Fruit fly (Drosophila melanogaster) whole organism, adult: ENCODE measurements around the gene CG10154.

Source experiments
- CG11617 ChIP-seq: fragments of 200-800 bp; sonication (Bioruptor generic); optimal IDR thresholded peaks from 2 replicates; lab custom pipeline; 2017; ENCODE audit warnings: mild to moderate bottlenecking, missing biosample characterization, missing genetic modification reagents, missing genetic modification characterization
- CG12768 ChIP-seq: fragments of 200-800 bp; sonication (Bioruptor generic); optimal IDR thresholded peaks from 2 replicates; lab custom pipeline; 2017; ENCODE audit warnings: missing biosample characterization, missing genetic modification characterization, mild to moderate bottlenecking, moderate library complexity, missing genetic modification reagents
- CG14711 ChIP-seq: fragments of 200-800 bp; sonication (Bioruptor generic); optimal IDR thresholded peaks from 2 replicates; lab custom pipeline; 2018; ENCODE audit warnings: missing biosample characterization, mild to moderate bottlenecking, missing genetic modification characterization, moderate library complexity
- CG1620 ChIP-seq: fragments of 200-800 bp; sonication (Bioruptor generic); optimal IDR thresholded peaks from 2 replicates; lab custom pipeline; 2016; ENCODE audit warnings: missing biosample characterization, missing genetic modification characterization
- CG33017 ChIP-seq: fragments of 200-800 bp; sonication (Bioruptor generic); optimal IDR thresholded peaks from 2 replicates; lab custom pipeline; 2018; ENCODE audit warnings: missing biosample characterization, mild to moderate bottlenecking, missing genetic modification characterization, moderate library complexity
- CG5204 ChIP-seq: fragments of 200-800 bp; sonication (Bioruptor generic); optimal IDR thresholded peaks from 2 replicates; lab custom pipeline; 2016; ENCODE audit warnings: missing biosample characterization, missing genetic modification characterization
- CG7045 ChIP-seq: fragments of 200-800 bp; sonication (Bioruptor generic); optimal IDR thresholded peaks from 2 replicates; lab custom pipeline; 2017; ENCODE audit warnings: missing biosample characterization, mild to moderate bottlenecking, missing genetic modification characterization
- CG7101 ChIP-seq: fragments of 200-800 bp; sonication (Bioruptor generic); optimal IDR thresholded peaks from 2 replicates; lab custom pipeline; 2018; ENCODE audit warnings: missing biosample characterization, mild to moderate bottlenecking, missing genetic modification characterization, moderate library complexity
- Clk ChIP-seq: fragments of 200-800 bp; sonication (Bioruptor generic); optimal IDR thresholded peaks from 2 replicates; lab custom pipeline; 2017; ENCODE audit warnings: missing biosample characterization, missing genetic modification characterization
- Crg-1 ChIP-seq: fragments of 200-800 bp; sonication (Bioruptor generic); optimal IDR thresholded peaks from 2 replicates; lab custom pipeline; 2016; ENCODE audit warnings: missing biosample characterization, missing genetic modification characterization
- Hr96 ChIP-seq: fragments of 200-800 bp; sonication (Bioruptor generic); optimal IDR thresholded peaks from 2 replicates; lab custom pipeline; 2016; ENCODE audit warnings: missing biosample characterization, missing genetic modification characterization
- Mnt ChIP-seq: fragments of 200-800 bp; sonication (Bioruptor generic); optimal IDR thresholded peaks from 2 replicates; lab custom pipeline; 2016; ENCODE audit warnings: missing biosample characterization, mild to moderate bottlenecking, missing genetic modification characterization
- bab1 ChIP-seq: fragments of 200-800 bp; sonication (Bioruptor generic); optimal IDR thresholded peaks from 3 replicates; lab custom pipeline; 2019; ENCODE audit warnings: missing biosample characterization, mild to moderate bottlenecking, missing genetic modification characterization, moderate library complexity
- cic ChIP-seq: fragments of 200-800 bp; sonication (Bioruptor generic); optimal IDR thresholded peaks from 2 replicates; lab custom pipeline; 2017; ENCODE audit warnings: missing biosample characterization, mild to moderate bottlenecking, missing genetic modification characterization, moderate library complexity
- cnc ChIP-seq, 2 experiments: fragments of >200 bp; optimal IDR thresholded peaks; 2 replicates each; lab custom pipeline; 2017
- kay ChIP-seq: fragments of 200-800 bp; sonication (Bioruptor generic); peaks from one replicate; lab custom pipeline; 2016; ENCODE audit warnings: missing biosample characterization, missing genetic modification characterization, borderline replicate concordance
- ovo ChIP-seq: fragments of 200-800 bp; sonication (Bioruptor generic); optimal IDR thresholded peaks from 2 replicates; lab custom pipeline; 2016; ENCODE audit warnings: missing biosample characterization, missing genetic modification characterization
- pad ChIP-seq: fragments of 200-800 bp; sonication (Bioruptor generic); optimal IDR thresholded peaks from 3 replicates; lab custom pipeline; 2017; ENCODE audit warnings: missing biosample characterization, missing genetic modification characterization, mild to moderate bottlenecking, moderate library complexity, missing genetic modification reagents
- tj ChIP-seq: fragments of 200-800 bp; sonication (Bioruptor generic); optimal IDR thresholded peaks from 3 replicates; lab custom pipeline; 2017; ENCODE audit warnings: missing biosample characterization, mild to moderate bottlenecking, missing genetic modification characterization, moderate library complexity
- toe ChIP-seq: fragments of 200-800 bp; sonication (Bioruptor generic); optimal IDR thresholded peaks from 2 replicates; lab custom pipeline; 2016; ENCODE audit warnings: missing biosample characterization, missing genetic modification characterization

The CG10154 gene

DNA sequence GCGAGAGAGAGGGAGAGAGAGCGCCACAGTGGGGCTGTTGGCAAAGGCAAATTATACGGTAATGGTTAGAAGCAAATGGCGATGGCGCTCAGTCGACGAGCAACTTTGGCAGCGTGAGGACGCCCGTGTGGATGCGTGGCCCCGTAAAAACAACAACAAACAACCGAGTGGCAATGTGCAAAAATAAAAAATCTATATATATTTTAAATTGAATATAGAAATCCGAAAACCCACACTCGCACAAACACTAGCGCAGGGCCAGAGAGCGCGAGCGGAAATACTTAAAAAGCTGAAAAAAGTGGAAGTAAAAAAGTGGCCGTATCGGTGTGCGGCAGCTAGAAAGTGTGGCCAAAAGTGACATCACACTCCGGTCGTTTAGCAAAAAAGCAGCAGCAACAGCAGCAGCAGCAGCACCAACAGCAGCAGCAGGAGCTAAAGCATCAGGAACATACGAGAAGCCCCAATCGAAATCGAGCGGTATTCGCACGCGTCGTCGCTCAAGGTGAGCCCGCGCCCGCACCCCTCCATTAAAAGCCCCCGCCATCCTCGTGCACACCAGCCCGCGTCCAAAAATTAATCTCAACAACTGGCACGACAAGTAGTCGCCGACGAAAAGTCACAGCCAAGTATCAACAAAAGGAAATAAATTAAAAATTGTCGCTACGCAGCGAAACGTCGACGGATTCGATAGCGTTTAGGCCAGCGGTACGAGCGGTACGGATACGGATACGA lies 40.7 kb upstream of the CG10154 start, which contains the start of gene stv:
Gene stv, plus strand, starts transcription at position 89 of the 732 bp plus-strand sequence.
- TF ChIP-seq toe (GFP tag; lab: Kevin White, UChicago) (no peak), CG12768 (GFP tag; lab: Kevin White, UChicago) (no peak), cnc (optimal IDR thresholded peaks at IDR 0.05; lab: Kevin White, UChicago) (no peak), ovo (GFP tag; lab: Kevin White, UChicago) (no peak), CG1620 (GFP tag; lab: Kevin White, UChicago) (no peak), Hr96 (GFP tag; lab: Kevin White, UChicago) (no peak), CG33017 (tag; lab: Kevin White, UChicago) (peak; percentile 18)

- TF ChIP-seq Hr96 (GFP tag; lab: Kevin White, UChicago) (peak; percentile 32), cic (GFP tag; lab: Kevin White, UChicago) (peak; percentile 26), pad (GFP tag; lab: Kevin White, UChicago) (peak; percentile 59), CG11617 (GFP tag; lab: Kevin White, UChicago) (peak; percentile 88), toe (GFP tag; lab: Kevin White, UChicago) (peak; percentile 57), CG1620 (GFP tag; lab: Kevin White, UChicago) (peak; percentile 52), bab1 (peak; percentile 69), CG33017 (tag; lab: Kevin White, UChicago) (peak; percentile 76), ovo (GFP tag; lab: Kevin White, UChicago) (no peak), tj (GFP tag; lab: Kevin White, UChicago) (peak; percentile 73), CG5204 (GFP tag; lab: Kevin White, UChicago) (peak; percentile 81), kay (GFP tag; lab: Kevin White, UChicago) (peak; percentile 98), CG14711 (peak; percentile 69), Clk (GFP tag; lab: Kevin White, UChicago) (peak; percentile 75), CG7101 (tag; lab: Kevin White, UChicago) (peak; percentile 83), Crg-1 (GFP tag; lab: Kevin White, UChicago) (peak; percentile 10), Mnt (peak; percentile 50), cnc (optimal IDR thresholded peaks at IDR 0.05; lab: Kevin White, UChicago) (no peak), CG7045 (GFP tag; lab: Kevin White, UChicago) (peak; percentile 93), CG12768 (GFP tag; lab: Kevin White, UChicago) (peak; percentile 79)
Observed at dm6 chr3L:13476566-13477452, 39.9 kb upstream of the CG10154 start.

- TF ChIP-seq pad (GFP tag; lab: Kevin White, UChicago): no peak
- no peak for TF ChIP-seq tj (GFP tag; lab: Kevin White, UChicago)
- TF ChIP-seq Hr96 (GFP tag; lab: Kevin White, UChicago): no peak
- TF ChIP-seq Clk (GFP tag; lab: Kevin White, UChicago): no peak
- no peak for TF ChIP-seq Mnt
- TF ChIP-seq cnc (optimal IDR thresholded peaks at IDR 0.05; lab: Kevin White, UChicago): no peak
- no peak for TF ChIP-seq cic (GFP tag; lab: Kevin White, UChicago)
- TF ChIP-seq kay (GFP tag; lab: Kevin White, UChicago): no peak
- no peak for TF ChIP-seq CG11617 (GFP tag; lab: Kevin White, UChicago)
- TF ChIP-seq ovo (GFP tag; lab: Kevin White, UChicago): no peak
- no peak for TF ChIP-seq CG14711
Observed at dm6 chr3L:13476070-13476469, 39.1 kb upstream of the CG10154 start.

DNA sequence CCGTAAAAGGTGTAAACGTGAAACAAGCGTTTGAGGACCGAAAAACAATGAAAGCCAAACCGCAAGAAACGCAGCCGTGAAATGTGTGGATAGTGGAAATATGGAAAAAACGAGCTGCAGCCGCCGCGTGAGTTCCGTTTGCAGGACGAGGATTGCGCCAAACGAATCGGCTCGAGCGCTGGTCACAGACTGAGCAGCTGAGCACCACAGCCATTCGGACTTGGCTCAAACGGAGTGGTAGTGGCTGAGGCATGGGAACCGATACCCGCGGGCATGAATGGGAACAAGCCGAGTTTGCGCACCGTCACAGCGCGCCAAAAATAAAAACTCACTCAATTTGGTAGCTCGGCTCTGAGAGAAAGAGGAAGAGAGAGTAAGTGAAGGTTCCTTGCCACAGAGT lies 37.7 kb upstream of the CG10154 start, which contains the start of gene CG10089:
Gene CG10089, minus strand, starts transcription at position 181 of the 400 bp plus-strand sequence.
- no peak for TF ChIP-seq pad (GFP tag; lab: Kevin White, UChicago)
- no peak for TF ChIP-seq Mnt
- no peak for TF ChIP-seq CG5204 (GFP tag; lab: Kevin White, UChicago)
- no peak for TF ChIP-seq ovo (GFP tag; lab: Kevin White, UChicago)
- no peak for TF ChIP-seq Hr96 (GFP tag; lab: Kevin White, UChicago)
- TF ChIP-seq cnc (optimal IDR thresholded peaks at IDR 0.05; lab: Kevin White, UChicago): no peak
- no peak for TF ChIP-seq cic (GFP tag; lab: Kevin White, UChicago)
- TF ChIP-seq CG11617 (GFP tag; lab: Kevin White, UChicago): no peak
- TF ChIP-seq CG7101 (tag; lab: Kevin White, UChicago): no peak
- no peak for TF ChIP-seq CG1620 (GFP tag; lab: Kevin White, UChicago)
- TF ChIP-seq CG33017 (tag; lab: Kevin White, UChicago): no peak
- no peak for TF ChIP-seq CG14711
- no peak for TF ChIP-seq CG7045 (GFP tag; lab: Kevin White, UChicago)
- no peak for TF ChIP-seq CG12768 (GFP tag; lab: Kevin White, UChicago)
- TF ChIP-seq Clk (GFP tag; lab: Kevin White, UChicago): no peak
- TF ChIP-seq kay (GFP tag; lab: Kevin White, UChicago): no peak

dm6 chr3L:13457133-13457532 lies 20.2 kb upstream of the CG10154 start, which contains the start of gene CG10116:
Gene CG10116, minus strand, starts transcription at chr3L:13457238.
- TF ChIP-seq pad (GFP tag; lab: Kevin White, UChicago) (no peak), CG14711 (no peak), Hr96 (GFP tag; lab: Kevin White, UChicago) (no peak), cic (GFP tag; lab: Kevin White, UChicago) (peak; percentile 90), bab1 (no peak), Clk (GFP tag; lab: Kevin White, UChicago) (no peak), cnc (optimal IDR thresholded peaks at IDR 0.05; lab: Kevin White, UChicago) (no peak)
